Worm (Caenorhabditis elegans): Measurements from ENCODE around the gene msd-2.
"Not testable (repeated sequence)": the region's sequence is repeated elsewhere in the genome, so short reads cannot be mapped to it uniquely, and the experiment has no call there.

The msd-2 gene

ce11 chrIV:10028779-10029178, at the start of gene msd-2, which contains the start of gene F44D12.16:
Gene msd-2, plus strand, starts transcription at chrIV:10029083.
Gene F44D12.16, plus strand, starts transcription at chrIV:10029079.
- TF ChIP-seq cog-1 (tag; optimal IDR thresholded peaks at IDR 0.05); tab-1 (GFP tag; IDR thresholded peaks at IDR 0.05); flt-1 (GFP tag; IDR thresholded peaks at IDR 0.05): not testable (repeated sequence)

ce11 chrIV:9982226-9982794, 46.6 kb upstream of the msd-2 start, which contains the start of gene rrp-1:
Gene rrp-1, minus strand, starts transcription at chrIV:9982276.
- no peak for TF ChIP-seq T22C8.4 (GFP tag; IDR thresholded peaks at IDR 0.05)
- no peak for TF ChIP-seq flt-1 (GFP tag; IDR thresholded peaks at IDR 0.05)
- TF ChIP-seq klf-2 (GFP tag; conservative IDR thresholded peaks at IDR 0.05), result no peak
- TF ChIP-seq med-1 (GFP tag; optimal IDR thresholded peaks at IDR 0.05; ENCODE audit: insufficient read depth), result no peak
- no peak for TF ChIP-seq ztf-29 (GFP tag; IDR thresholded peaks at IDR 0.05)
- no peak for TF ChIP-seq tab-1 (GFP tag; IDR thresholded peaks at IDR 0.05)
- TF ChIP-seq ref-1 (GFP tag; conservative IDR thresholded peaks at IDR 0.05), result no peak
- no peak for TF ChIP-seq ztf-23 (GFP tag; IDR thresholded peaks at IDR 0.05)
- TF ChIP-seq cog-1 (tag; optimal IDR thresholded peaks at IDR 0.05), result no peak

ce11 chrIV:9982895-9983294, 46.0 kb upstream of the msd-2 start, which contains the start of gene mam-2:
Gene mam-2, plus strand, starts transcription at chrIV:9983195.
- no peak for TF ChIP-seq ztf-23 (GFP tag; IDR thresholded peaks at IDR 0.05)
- no peak for TF ChIP-seq cog-1 (tag; optimal IDR thresholded peaks at IDR 0.05)
- TF ChIP-seq med-1 (GFP tag; optimal IDR thresholded peaks at IDR 0.05; ENCODE audit: insufficient read depth), result no peak
- no peak for TF ChIP-seq T22C8.4 (GFP tag; IDR thresholded peaks at IDR 0.05)
- TF ChIP-seq flt-1 (GFP tag; IDR thresholded peaks at IDR 0.05), result no peak
- TF ChIP-seq ztf-29 (GFP tag; IDR thresholded peaks at IDR 0.05), result no peak
- TF ChIP-seq tab-1 (GFP tag; IDR thresholded peaks at IDR 0.05), result no peak
- TF ChIP-seq ref-1 (GFP tag; conservative IDR thresholded peaks at IDR 0.05), result no peak
- TF ChIP-seq klf-2 (GFP tag; conservative IDR thresholded peaks at IDR 0.05), result no peak

- no peak for TF ChIP-seq klf-2 (GFP tag; conservative IDR thresholded peaks at IDR 0.05)
Measured at ce11 chrIV:9989416-9989815, 39.5 kb upstream of the msd-2 start.

ce11 chrIV:9993403-9994132, 35.3 kb upstream of the msd-2 start:
- TF ChIP-seq klf-2 (GFP tag; conservative IDR thresholded peaks at IDR 0.05), result no peak
- no peak for TF ChIP-seq cog-1 (tag; optimal IDR thresholded peaks at IDR 0.05)
- TF ChIP-seq ztf-23 (GFP tag; IDR thresholded peaks at IDR 0.05), result no peak
- no peak for TF ChIP-seq ztf-29 (GFP tag; IDR thresholded peaks at IDR 0.05)
- TF ChIP-seq med-1 (GFP tag; optimal IDR thresholded peaks at IDR 0.05; ENCODE audit: insufficient read depth), result no peak
- no peak for TF ChIP-seq ref-1 (GFP tag; conservative IDR thresholded peaks at IDR 0.05)
- no peak for TF ChIP-seq flt-1 (GFP tag; IDR thresholded peaks at IDR 0.05)
- TF ChIP-seq T22C8.4 (GFP tag; IDR thresholded peaks at IDR 0.05), result no peak

- TF ChIP-seq ref-1 (GFP tag; conservative IDR thresholded peaks at IDR 0.05) (no peak), klf-2 (GFP tag; conservative IDR thresholded peaks at IDR 0.05) (no peak), flt-1 (GFP tag; IDR thresholded peaks at IDR 0.05) (no peak), ztf-29 (GFP tag; IDR thresholded peaks at IDR 0.05) (no peak), cog-1 (tag; optimal IDR thresholded peaks at IDR 0.05) (no peak), T22C8.4 (GFP tag; IDR thresholded peaks at IDR 0.05) (no peak), med-1 (GFP tag; optimal IDR thresholded peaks at IDR 0.05; ENCODE audit: insufficient read depth) (no peak), tab-1 (GFP tag; IDR thresholded peaks at IDR 0.05) (no peak), ztf-23 (GFP tag; IDR thresholded peaks at IDR 0.05) (no peak)
Measured at ce11 chrIV:9994895-9995394, 33.9 kb upstream of the msd-2 start, which contains the start of gene uba-1. Gene uba-1, minus strand, starts transcription at chrIV:9994945.

ce11 chrIV:9998487-9999218, 30.2 kb upstream of the msd-2 start, which contains the start of gene pyp-1:
Gene pyp-1, minus strand, starts transcription at chrIV:9998925.
- TF ChIP-seq ztf-23 (GFP tag; IDR thresholded peaks at IDR 0.05), result no peak
- no peak for TF ChIP-seq ref-1 (GFP tag; conservative IDR thresholded peaks at IDR 0.05)
- TF ChIP-seq ztf-29 (GFP tag; IDR thresholded peaks at IDR 0.05), result no peak
- no peak for TF ChIP-seq T22C8.4 (GFP tag; IDR thresholded peaks at IDR 0.05)
- TF ChIP-seq tab-1 (GFP tag; IDR thresholded peaks at IDR 0.05), result no peak
- TF ChIP-seq klf-2 (GFP tag; conservative IDR thresholded peaks at IDR 0.05), result no peak
- TF ChIP-seq med-1 (GFP tag; optimal IDR thresholded peaks at IDR 0.05; ENCODE audit: insufficient read depth), result no peak
- TF ChIP-seq cog-1 (tag; optimal IDR thresholded peaks at IDR 0.05), result no peak
- TF ChIP-seq flt-1 (GFP tag; IDR thresholded peaks at IDR 0.05), result no peak

- TF ChIP-seq klf-2 (GFP tag; conservative IDR thresholded peaks at IDR 0.05) (no peak), ztf-23 (GFP tag; IDR thresholded peaks at IDR 0.05) (no peak), ztf-29 (GFP tag; IDR thresholded peaks at IDR 0.05) (no peak), flt-1 (GFP tag; IDR thresholded peaks at IDR 0.05) (no peak), T22C8.4 (GFP tag; IDR thresholded peaks at IDR 0.05) (no peak), tab-1 (GFP tag; IDR thresholded peaks at IDR 0.05) (no peak), med-1 (GFP tag; optimal IDR thresholded peaks at IDR 0.05; ENCODE audit: insufficient read depth) (no peak), ref-1 (GFP tag; conservative IDR thresholded peaks at IDR 0.05) (no peak), cog-1 (tag; optimal IDR thresholded peaks at IDR 0.05) (no peak)
Measured at ce11 chrIV:10001748-10002147, 27.1 kb upstream of the msd-2 start, which contains the start of gene C47E12.3. Gene C47E12.3, minus strand, starts transcription at chrIV:10001848.

ce11 chrIV:10003372-10003771, 25.5 kb upstream of the msd-2 start, which contains the start of the genes C47E12.2 and sars-1:
Gene C47E12.2, minus strand, starts transcription at chrIV:10003502.
Gene sars-1, plus strand, starts transcription at chrIV:10003726.
- TF ChIP-seq cog-1 (tag; optimal IDR thresholded peaks at IDR 0.05), result no peak
- no peak for TF ChIP-seq med-1 (GFP tag; optimal IDR thresholded peaks at IDR 0.05; ENCODE audit: insufficient read depth)
- TF ChIP-seq ztf-23 (GFP tag; IDR thresholded peaks at IDR 0.05), result no peak
- no peak for TF ChIP-seq tab-1 (GFP tag; IDR thresholded peaks at IDR 0.05)
- no peak for TF ChIP-seq klf-2 (GFP tag; conservative IDR thresholded peaks at IDR 0.05)
- no peak for TF ChIP-seq flt-1 (GFP tag; IDR thresholded peaks at IDR 0.05)
- TF ChIP-seq ref-1 (GFP tag; conservative IDR thresholded peaks at IDR 0.05), result no peak
- no peak for TF ChIP-seq ztf-29 (GFP tag; IDR thresholded peaks at IDR 0.05)
- TF ChIP-seq T22C8.4 (GFP tag; IDR thresholded peaks at IDR 0.05), result no peak
